Worm (Caenorhabditis elegans): ENCODE results near the gene C40A11.2.

The C40A11.2 gene

DNA sequence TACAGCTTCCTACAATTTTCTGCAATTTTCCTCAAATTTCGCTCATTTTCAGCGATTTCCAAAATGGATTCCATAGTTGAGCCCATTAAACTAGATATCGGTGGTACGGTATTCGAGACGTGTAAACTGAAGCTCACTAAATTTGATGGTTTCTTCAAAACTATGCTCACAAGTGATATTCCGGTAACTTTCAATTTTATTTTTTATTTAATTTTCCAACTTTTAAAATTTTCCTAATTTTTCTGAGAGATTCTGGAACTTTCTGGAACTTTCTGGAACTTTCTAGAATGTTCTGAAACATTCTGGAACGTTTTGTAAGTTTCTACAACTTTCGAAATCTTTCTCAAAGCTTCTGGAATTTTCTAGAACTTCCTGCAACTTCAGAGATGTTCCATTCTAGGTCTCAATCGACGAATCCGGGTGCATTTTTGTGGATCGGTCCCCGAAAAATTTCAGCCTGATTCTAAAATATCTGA is at the start of gene C40A11.2:
C40A11.2 (plus strand) TSS at position 51 of the 476 bp plus-strand sequence.
- TF ChIP-seq sea-1 (GFP tag; conservative IDR thresholded peaks at IDR 0.05) (no peak), F13C5.2 (tag; optimal IDR thresholded peaks at IDR 0.05) (no peak), aly-1 (tag; optimal IDR thresholded peaks at IDR 0.05) (no peak), tra-4 (tag; optimal IDR thresholded peaks at IDR 0.05) (no peak), scrt-1 (GFP tag; IDR thresholded peaks at IDR 0.05) (no peak), ets-7 (tag; optimal IDR thresholded peaks at IDR 0.05) (no peak), hmbx-1 (tag; optimal IDR thresholded peaks at IDR 0.05) (no peak), ama-1 (optimal IDR thresholded peaks at IDR 0.05) (no peak), B0310.2 (tag; optimal IDR thresholded peaks at IDR 0.05) (no peak), hnd-1 (tag; optimal IDR thresholded peaks at IDR 0.05) (no peak), tbx-11 (GFP tag; IDR thresholded peaks at IDR 0.05) (no peak), ceh-13 (GFP tag; optimal IDR thresholded peaks at IDR 0.05) (no peak), ceh-36 (tag; optimal IDR thresholded peaks at IDR 0.05) (no peak), pes-1 (GFP tag; IDR thresholded peaks at IDR 0.05) (no peak)

DNA sequence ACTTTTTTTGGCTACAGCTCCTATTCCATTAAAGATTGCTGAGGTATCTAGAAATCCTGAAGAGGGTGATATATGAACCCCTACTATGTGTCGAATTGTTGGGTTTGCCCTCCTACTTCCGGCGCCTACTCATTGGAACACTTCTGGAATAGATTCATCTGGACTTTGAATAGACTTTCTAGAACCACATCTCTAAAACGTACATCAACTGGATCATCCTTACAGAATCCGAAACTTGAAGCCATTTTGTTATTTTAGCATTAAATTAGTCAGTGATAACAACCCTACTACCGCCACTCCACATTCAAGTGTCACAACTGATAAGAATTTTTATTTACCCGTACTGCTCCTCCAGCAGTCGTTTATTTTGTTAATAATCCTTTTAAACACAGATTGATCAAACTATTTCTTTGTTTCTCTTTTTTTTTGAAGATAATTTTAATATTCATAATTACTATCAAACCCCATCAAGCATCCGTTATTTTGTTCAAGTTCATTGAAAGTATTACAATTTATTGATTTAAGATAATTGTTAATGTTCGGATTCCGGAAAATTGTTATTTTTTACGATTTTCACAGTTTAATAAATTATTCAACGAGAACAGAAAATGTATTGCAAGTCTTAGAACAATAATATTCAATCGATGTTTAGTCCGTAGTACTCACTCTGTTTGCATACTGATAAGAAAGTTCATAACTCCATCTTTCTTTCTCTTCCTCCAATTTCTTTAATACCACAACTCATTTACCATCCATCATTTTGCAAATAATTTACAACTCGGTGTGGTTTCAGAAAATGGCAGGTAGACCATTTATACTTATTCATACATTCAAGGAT is 47.4 kb upstream of the C40A11.2 start, which contains the start of gene math-42:
math-42 (plus strand) TSS at position 788 of the 838 bp plus-strand sequence.
- no peak for TF ChIP-seq sea-1 (GFP tag; conservative IDR thresholded peaks at IDR 0.05)
- TF ChIP-seq flt-1 (GFP tag; IDR thresholded peaks at IDR 0.05): no peak
- TF ChIP-seq B0310.2 (tag; optimal IDR thresholded peaks at IDR 0.05): no peak
- no peak for TF ChIP-seq ets-7 (tag; optimal IDR thresholded peaks at IDR 0.05)
- no peak for TF ChIP-seq tbx-37 (GFP tag; conservative IDR thresholded peaks at IDR 0.05)
- TF ChIP-seq scrt-1 (GFP tag; IDR thresholded peaks at IDR 0.05): no peak
- TF ChIP-seq F13C5.2 (tag; optimal IDR thresholded peaks at IDR 0.05): no peak
- TF ChIP-seq hnd-1 (tag; optimal IDR thresholded peaks at IDR 0.05): no peak
- no peak for TF ChIP-seq aly-1 (tag; optimal IDR thresholded peaks at IDR 0.05)
- TF ChIP-seq ceh-13 (GFP tag; optimal IDR thresholded peaks at IDR 0.05): no peak

DNA sequence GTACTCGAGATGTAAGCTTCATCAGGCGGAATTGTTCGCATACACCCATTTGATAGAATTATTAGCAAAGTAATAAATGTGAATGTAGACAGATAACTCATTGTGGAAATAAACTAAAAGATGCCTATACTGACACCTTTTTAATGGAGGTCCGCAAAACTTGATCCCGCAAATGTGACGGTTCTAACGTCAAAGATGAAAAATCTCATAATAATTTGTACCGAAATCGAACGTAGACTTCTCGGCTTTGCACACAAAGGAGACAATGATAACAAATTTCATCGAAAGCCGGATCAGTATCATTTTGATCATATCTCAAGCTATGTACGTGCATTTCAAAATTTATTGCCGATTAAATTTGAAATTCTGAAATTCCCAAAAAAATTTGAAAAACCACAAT is 38.5 kb upstream of the C40A11.2 start, which contains the start of gene R52.4:
R52.4 (minus strand) TSS at position 101 of the 400 bp plus-strand sequence.
- no peak for TF ChIP-seq aly-1 (tag; optimal IDR thresholded peaks at IDR 0.05)
- TF ChIP-seq ama-1 (optimal IDR thresholded peaks at IDR 0.05): no peak
- TF ChIP-seq tbx-11 (GFP tag; IDR thresholded peaks at IDR 0.05): no peak
- TF ChIP-seq ceh-36 (tag; optimal IDR thresholded peaks at IDR 0.05): no peak
- TF ChIP-seq tra-4 (tag; optimal IDR thresholded peaks at IDR 0.05): no peak
- no peak for TF ChIP-seq hnd-1 (tag; optimal IDR thresholded peaks at IDR 0.05)

DNA sequence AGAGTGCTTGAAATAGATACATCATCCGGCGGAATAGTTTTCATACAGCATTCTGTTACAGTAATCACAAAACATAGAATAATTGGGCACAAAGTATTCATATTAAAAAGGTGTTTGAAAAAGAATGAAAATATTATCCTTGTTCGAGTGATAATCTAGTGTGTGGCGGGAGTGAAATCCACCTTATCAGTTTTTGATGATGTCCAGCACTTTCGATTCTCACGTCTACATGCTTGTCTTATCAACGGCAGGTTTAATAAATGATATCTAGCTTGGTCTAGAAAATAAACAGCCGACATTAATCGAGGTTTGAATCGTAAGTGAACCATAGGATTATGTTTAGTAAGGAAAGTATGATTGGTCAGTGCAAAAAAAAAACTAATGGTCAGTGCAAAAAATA is 36.8 kb upstream of the C40A11.2 start, which contains the start of gene R52.5:
R52.5 (minus strand) TSS at position 101 of the 400 bp plus-strand sequence.
- TF ChIP-seq F13C5.2 (tag; optimal IDR thresholded peaks at IDR 0.05): no peak
- no peak for TF ChIP-seq scrt-1 (GFP tag; IDR thresholded peaks at IDR 0.05)
- no peak for TF ChIP-seq hmbx-1 (tag; optimal IDR thresholded peaks at IDR 0.05)
- no peak for TF ChIP-seq sea-1 (GFP tag; conservative IDR thresholded peaks at IDR 0.05)
- no peak for TF ChIP-seq hnd-1 (tag; optimal IDR thresholded peaks at IDR 0.05)
- TF ChIP-seq B0310.2 (tag; optimal IDR thresholded peaks at IDR 0.05): no peak
- TF ChIP-seq aly-1 (tag; optimal IDR thresholded peaks at IDR 0.05): no peak
- no peak for TF ChIP-seq hmg-4 (GFP tag; optimal IDR thresholded peaks at IDR 0.05)
- TF ChIP-seq flt-1 (GFP tag; IDR thresholded peaks at IDR 0.05): no peak
- no peak for TF ChIP-seq ceh-13 (GFP tag; optimal IDR thresholded peaks at IDR 0.05)
- TF ChIP-seq ama-1 (optimal IDR thresholded peaks at IDR 0.05): no peak

DNA sequence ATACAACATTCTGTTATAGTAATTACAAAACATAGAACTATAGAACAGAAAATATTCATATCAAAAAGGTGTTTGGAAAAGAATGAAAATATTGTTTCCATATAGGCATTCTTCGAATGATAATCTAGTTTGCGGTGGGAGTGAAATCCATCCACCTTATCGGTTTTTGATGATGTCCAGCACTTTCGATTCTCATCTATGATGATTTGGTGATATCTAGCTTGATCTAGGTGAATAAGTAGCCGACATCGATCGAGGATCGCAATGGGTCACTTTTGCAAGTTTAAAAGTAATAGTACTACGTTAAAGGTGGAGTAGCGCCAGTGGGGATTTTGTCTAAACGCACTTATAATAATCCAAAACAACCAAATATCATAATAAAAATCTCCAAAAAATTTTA is 33.8 kb upstream of the C40A11.2 start, which contains the start of gene R52.6:
R52.6 (minus strand) TSS at position 101 of the 400 bp plus-strand sequence.
- TF ChIP-seq B0310.2 (tag; optimal IDR thresholded peaks at IDR 0.05): no peak

DNA sequence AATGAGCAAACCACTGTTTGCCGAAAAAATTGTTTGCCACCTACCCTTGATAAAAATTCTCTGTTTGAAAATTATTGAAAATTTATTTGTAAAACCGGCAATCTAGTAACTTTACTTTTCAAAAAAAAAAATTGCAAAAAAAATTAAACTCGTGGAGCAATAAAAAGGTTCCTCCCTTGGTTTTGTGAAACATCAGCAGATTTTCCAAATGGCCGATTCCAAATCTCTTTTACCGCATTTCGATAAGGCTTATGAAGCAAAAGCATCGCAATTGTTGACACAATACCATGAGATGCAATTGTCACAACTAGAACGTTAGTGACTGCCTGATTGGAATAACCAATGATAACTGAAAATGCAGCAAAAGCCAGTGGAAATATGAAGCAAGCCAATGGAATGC is 32.3 kb upstream of the C40A11.2 start:
- no peak for TF ChIP-seq B0310.2 (tag; optimal IDR thresholded peaks at IDR 0.05)
- TF ChIP-seq tbx-37 (GFP tag; conservative IDR thresholded peaks at IDR 0.05): no peak
- no peak for TF ChIP-seq F13C5.2 (tag; optimal IDR thresholded peaks at IDR 0.05)
- no peak for TF ChIP-seq ama-1 (optimal IDR thresholded peaks at IDR 0.05)
- TF ChIP-seq hnd-1 (tag; optimal IDR thresholded peaks at IDR 0.05): no peak
- no peak for TF ChIP-seq hmg-4 (GFP tag; optimal IDR thresholded peaks at IDR 0.05)
- no peak for TF ChIP-seq tbx-11 (GFP tag; IDR thresholded peaks at IDR 0.05)
- TF ChIP-seq pes-1 (GFP tag; IDR thresholded peaks at IDR 0.05): no peak
- TF ChIP-seq tra-4 (tag; optimal IDR thresholded peaks at IDR 0.05): no peak
- TF ChIP-seq flt-1 (GFP tag; IDR thresholded peaks at IDR 0.05): no peak
- no peak for TF ChIP-seq ceh-36 (tag; optimal IDR thresholded peaks at IDR 0.05)
- TF ChIP-seq scrt-1 (GFP tag; IDR thresholded peaks at IDR 0.05): no peak
- TF ChIP-seq ceh-13 (GFP tag; optimal IDR thresholded peaks at IDR 0.05): no peak
- no peak for TF ChIP-seq hmbx-1 (tag; optimal IDR thresholded peaks at IDR 0.05)
- no peak for TF ChIP-seq sea-1 (GFP tag; conservative IDR thresholded peaks at IDR 0.05)

DNA sequence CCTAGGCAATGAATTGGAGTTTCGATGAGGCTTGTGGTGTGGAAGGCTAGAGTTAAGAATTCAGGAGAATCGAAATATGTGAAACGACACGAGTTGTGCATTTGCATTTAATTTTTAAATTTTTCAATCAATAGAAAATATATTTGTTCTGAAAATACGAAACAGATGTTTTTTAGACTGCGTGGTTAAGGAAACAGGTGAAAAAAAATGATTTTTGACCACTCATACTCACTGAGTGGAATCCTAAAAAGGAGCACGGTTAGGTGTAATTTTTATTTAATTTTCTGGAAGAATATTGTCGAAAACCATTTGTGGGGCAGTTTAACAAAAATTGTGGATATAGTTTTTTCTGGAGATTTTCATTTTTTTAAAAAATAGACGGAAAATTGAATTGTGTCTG is 30.0 kb upstream of the C40A11.2 start, which contains the start of gene srh-195:
srh-195 (minus strand) TSS at position 101 of the 400 bp plus-strand sequence.
- no peak for TF ChIP-seq scrt-1 (GFP tag; IDR thresholded peaks at IDR 0.05)
- TF ChIP-seq B0310.2 (tag; optimal IDR thresholded peaks at IDR 0.05): no peak

DNA sequence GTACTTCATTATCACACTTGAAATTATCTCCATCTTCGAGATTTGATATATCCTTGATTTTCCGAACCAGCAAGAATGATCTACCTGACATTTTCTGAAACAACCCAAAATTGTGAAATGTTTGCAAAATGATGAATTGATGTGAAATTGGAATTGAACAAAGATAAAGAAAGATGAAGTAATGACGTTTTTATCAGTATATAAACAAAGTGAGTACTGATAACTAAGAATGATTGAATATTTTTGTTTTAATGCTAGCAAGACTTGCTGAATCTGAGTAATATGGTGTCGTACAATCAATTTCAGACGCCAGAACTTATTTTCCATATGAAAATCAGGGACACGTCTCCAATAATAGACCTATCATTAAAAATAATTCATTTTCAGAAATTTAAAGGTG is 24.7 kb upstream of the C40A11.2 start, which contains the start of gene math-37:
math-37 (minus strand) TSS at position 101 of the 400 bp plus-strand sequence.
- TF ChIP-seq B0310.2 (tag; optimal IDR thresholded peaks at IDR 0.05): no peak
- TF ChIP-seq aly-1 (tag; optimal IDR thresholded peaks at IDR 0.05): no peak
- TF ChIP-seq tra-4 (tag; optimal IDR thresholded peaks at IDR 0.05): no peak
- no peak for TF ChIP-seq scrt-1 (GFP tag; IDR thresholded peaks at IDR 0.05)
- no peak for TF ChIP-seq ceh-36 (tag; optimal IDR thresholded peaks at IDR 0.05)
- TF ChIP-seq hnd-1 (tag; optimal IDR thresholded peaks at IDR 0.05): no peak
- no peak for TF ChIP-seq flt-1 (GFP tag; IDR thresholded peaks at IDR 0.05)
- no peak for TF ChIP-seq ets-7 (tag; optimal IDR thresholded peaks at IDR 0.05)
- no peak for TF ChIP-seq ceh-13 (GFP tag; optimal IDR thresholded peaks at IDR 0.05)

Measured in whole organism, early embryonic.